Worm (Caenorhabditis elegans) whole organism, young adult: ENCODE data around the gene T05A12.3.
A peak's percentile ranks its signal among the peaks of the same experiment; 100 is the strongest.

Experiments
- B0035.1 ChIP-seq: sonication (generic microtip); optimal IDR thresholded peaks from 2 replicates; lab custom pipeline; 2016; ENCODE audit warnings: missing genetic modification characterization, mild to moderate bottlenecking, missing compliant biosample characterization, missing genotype, missing genetic modification reagents
- B0336.3 ChIP-seq: fragments of 200-800 bp; sonication (Bioruptor generic); IDR thresholded peaks from 2 replicates; pipeline ENCODE4 v1.3.6; 2022; ENCODE audit warnings: missing genetic modification characterization, missing compliant biosample characterization
- C17E4.6 ChIP-seq: fragments of 200-800 bp; sonication (Bioruptor generic); IDR thresholded peaks from 2 replicates; pipeline ENCODE4 v1.3.6; 2022; ENCODE audit warnings: missing genetic modification reagents, missing genetic modification characterization, missing compliant biosample characterization
- F39B2.1 ChIP-seq: fragments of 200-800 bp; sonication (Bioruptor generic); IDR thresholded peaks from 2 replicates; pipeline ENCODE4 v1.3.6; 2022; ENCODE audit warnings: missing genetic modification reagents, missing genetic modification characterization, missing compliant biosample characterization
- F49E8.2 ChIP-seq: sonication (generic microtip); optimal IDR thresholded peaks from 3 replicates; lab custom pipeline; 2017; ENCODE audit warnings: missing genetic modification characterization, mild to moderate bottlenecking, missing compliant biosample characterization, antibody characterized with exemption, moderate library complexity; ENCODE audit not compliant: insufficient read depth
- F52B5.7 ChIP-seq: sonication (generic microtip); optimal IDR thresholded peaks from 2 replicates; lab custom pipeline; 2016; ENCODE audit warnings: mild to moderate bottlenecking, missing genetic modification characterization, missing compliant biosample characterization
- F57C9.4 ChIP-seq: sonication (generic microtip); optimal IDR thresholded peaks from 2 replicates; lab custom pipeline; 2017; ENCODE audit warnings: mild to moderate bottlenecking, missing genetic modification characterization, missing compliant biosample characterization
- K11D2.4 ChIP-seq: fragments of 200-800 bp; sonication (Bioruptor generic); IDR thresholded peaks from 2 replicates; pipeline ENCODE4 v1.3.6; 2022; ENCODE audit warnings: missing genetic modification reagents, missing genetic modification characterization, missing compliant biosample characterization
- Y53F4B.3 ChIP-seq: fragments of 200-800 bp; sonication (Bioruptor generic); IDR thresholded peaks from 2 replicates; pipeline ENCODE4 v1.3.6; 2022; ENCODE audit warnings: missing genetic modification reagents, missing genetic modification characterization, missing compliant biosample characterization
- Y56A3A.18 ChIP-seq: fragments of 200-800 bp; sonication (Bioruptor generic); IDR thresholded peaks from 2 replicates; pipeline ENCODE4 v1.3.6; 2022; ENCODE audit warnings: missing genetic modification reagents, missing genetic modification characterization, missing compliant biosample characterization
- Y95B8A.8 ChIP-seq: fragments of 200-800 bp; sonication (Bioruptor generic); IDR thresholded peaks from 2 replicates; pipeline ENCODE4 v1.3.6; 2022; ENCODE audit warnings: missing genetic modification reagents, missing genetic modification characterization, missing compliant biosample characterization
- akir-1 ChIP-seq: fragments of 200-800 bp; sonication (Bioruptor generic); optimal IDR thresholded peaks from 2 replicates; lab custom pipeline; 2018; ENCODE audit warnings: mild to moderate bottlenecking, missing genetic modification characterization, moderate library complexity, missing compliant biosample characterization
- ama-1 ChIP-seq, 3 experiments: fragments of 150-350 bp in 1 of 3; sonication (generic microtip) in 2 of 3; optimal IDR thresholded peaks; 2 replicates each; lab custom pipeline; 2014 to 2018; ENCODE audit warnings: missing biosample characterization in 2 of 3, missing genetic modification characterization in 2 of 3, missing genetic modification reagents in 2 of 3
- aptf-3 ChIP-seq: fragments of 200-800 bp; sonication (Bioruptor generic); IDR thresholded peaks from 2 replicates; pipeline ENCODE4 v1.3.6; 2022; ENCODE audit warnings: missing genetic modification characterization, missing compliant biosample characterization
- athp-1 ChIP-seq: sonication (generic microtip); optimal IDR thresholded peaks from 2 replicates; lab custom pipeline; 2017; ENCODE audit warnings: mild to moderate bottlenecking, missing genetic modification characterization, missing compliant biosample characterization
- attf-6 ChIP-seq: fragments of 200-800 bp; sonication (Bioruptor generic); IDR thresholded peaks from 2 replicates; pipeline ENCODE4 v1.3.6; 2022; ENCODE audit warnings: missing genetic modification reagents, missing genetic modification characterization, missing compliant biosample characterization
- cebp-1 ChIP-seq, 2 experiments: fragments of 200-800 bp in 1 of 2; sonication (Bioruptor generic) in 1 of 2; sonication (generic microtip) in 1 of 2; IDR thresholded peaks in 1 of 2; optimal IDR thresholded peaks in 1 of 2; 2 replicates each; pipeline versions ENCODE4 v1.3.6 to Lab custom; 2017 to 2022; ENCODE audit warnings: missing compliant biosample characterization in 2 of 2, missing genetic modification characterization in 2 of 2, mild to moderate bottlenecking in 1 of 2, missing genetic modification reagents in 1 of 2, moderate library complexity in 1 of 2
- ceh-79 ChIP-seq: sonication (generic microtip); optimal IDR thresholded peaks from 2 replicates; lab custom pipeline; 2017; ENCODE audit warnings: mild to moderate bottlenecking, missing genetic modification characterization, missing compliant biosample characterization
- die-1 ChIP-seq: sonication (generic microtip); optimal IDR thresholded peaks from 2 replicates; lab custom pipeline; 2016; ENCODE audit warnings: missing genotype, mild to moderate bottlenecking, missing genetic modification characterization, missing compliant biosample characterization
- dpl-1 ChIP-seq: fragments of 150-350 bp; optimal IDR thresholded peaks from 2 replicates; lab custom pipeline; 2014; ENCODE audit warnings: missing biosample characterization, missing genetic modification reagents, missing genetic modification characterization
- efl-1 ChIP-seq: fragments of 150-350 bp; optimal IDR thresholded peaks from 2 replicates; lab custom pipeline; 2014; ENCODE audit warnings: missing biosample characterization, missing genetic modification reagents, missing genetic modification characterization
- egl-44 ChIP-seq: fragments of 200-800 bp; sonication (Bioruptor generic); IDR thresholded peaks from 2 replicates; pipeline ENCODE4 v1.3.6; 2022; ENCODE audit warnings: missing genetic modification reagents, missing genetic modification characterization, missing compliant biosample characterization
- egrh-3 ChIP-seq: fragments of 200-800 bp; sonication (Bioruptor generic); IDR thresholded peaks from 2 replicates; pipeline ENCODE4 v1.3.6; 2022; ENCODE audit warnings: missing genetic modification reagents, missing genetic modification characterization, missing compliant biosample characterization
- ekl-4 ChIP-seq: fragments of 200-800 bp; sonication (Bioruptor generic); IDR thresholded peaks from 2 replicates; pipeline ENCODE4 v1.3.6; 2022; ENCODE audit warnings: missing genetic modification reagents, missing genetic modification characterization, missing compliant biosample characterization
- ets-4 ChIP-seq: fragments of 200-800 bp; sonication (Bioruptor generic); optimal IDR thresholded peaks from 2 replicates; lab custom pipeline; 2018; ENCODE audit warnings: mild to moderate bottlenecking, missing genetic modification characterization, missing compliant biosample characterization
- fkh-3 ChIP-seq: sonication (generic microtip); optimal IDR thresholded peaks from 2 replicates; lab custom pipeline; 2016; ENCODE audit warnings: mild to moderate bottlenecking, missing genetic modification characterization, missing compliant biosample characterization
- him-1 ChIP-seq: sonication (generic microtip); optimal IDR thresholded peaks from 2 replicates; lab custom pipeline; 2016; ENCODE audit warnings: missing genotype, missing genetic modification reagents, missing genetic modification characterization, missing compliant biosample characterization
- hsf-1 ChIP-seq: fragments of 200-800 bp; sonication (Bioruptor generic); IDR thresholded peaks from 2 replicates; pipeline ENCODE4 v1.3.6; 2022; ENCODE audit warnings: missing genetic modification reagents, missing genetic modification characterization, missing compliant biosample characterization
- lin-26 ChIP-seq: fragments of 200-800 bp; sonication (Bioruptor generic); IDR thresholded peaks from 2 replicates; pipeline ENCODE4 v1.3.6; 2022; ENCODE audit warnings: missing genetic modification reagents, missing genetic modification characterization, missing compliant biosample characterization
- lin-54 ChIP-seq: fragments of 200-800 bp; sonication (Bioruptor generic); optimal IDR thresholded peaks from 2 replicates; lab custom pipeline; 2018; ENCODE audit warnings: mild to moderate bottlenecking, missing genetic modification characterization, missing compliant biosample characterization
- lir-1 ChIP-seq: fragments of 200-800 bp; sonication (Bioruptor generic); conservative IDR thresholded peaks from 2 replicates; pipeline ENCODE4 v1.3.6; 2022; ENCODE audit warnings: missing genetic modification reagents, missing genetic modification characterization, missing compliant biosample characterization
- madf-3 ChIP-seq: fragments of 200-800 bp; sonication (Bioruptor generic); IDR thresholded peaks from 2 replicates; pipeline ENCODE4 v1.3.6; 2022; ENCODE audit warnings: missing genetic modification reagents, missing genetic modification characterization, missing compliant biosample characterization
- madf-6 ChIP-seq: fragments of 200-800 bp; sonication (Bioruptor generic); IDR thresholded peaks from 2 replicates; pipeline ENCODE4 v1.3.6; 2022; ENCODE audit warnings: missing genetic modification reagents, missing genetic modification characterization, missing compliant biosample characterization
- madf-8 ChIP-seq: fragments of 200-800 bp; sonication (Bioruptor generic); conservative IDR thresholded peaks from 2 replicates; pipeline ENCODE4 v1.3.6; 2022; ENCODE audit warnings: missing genetic modification reagents, missing genetic modification characterization, missing compliant biosample characterization
- nfya-2 ChIP-seq: fragments of 200-800 bp; sonication (Bioruptor generic); IDR thresholded peaks from 2 replicates; pipeline ENCODE4 v1.3.6; 2022; ENCODE audit warnings: missing genetic modification reagents, missing genetic modification characterization, missing compliant biosample characterization
- nfyb-1 ChIP-seq: fragments of 200-800 bp; sonication (Bioruptor generic); IDR thresholded peaks from 2 replicates; pipeline ENCODE4 v1.3.6; 2022; ENCODE audit warnings: missing genetic modification reagents, missing genetic modification characterization, missing compliant biosample characterization
- nhr-120 ChIP-seq: fragments of 200-800 bp; sonication (Bioruptor generic); IDR thresholded peaks from 2 replicates; pipeline ENCODE4 v1.3.6; 2022; ENCODE audit warnings: missing genetic modification characterization, missing compliant biosample characterization
- rcor-1 ChIP-seq: fragments of 200-800 bp; sonication (Bioruptor generic); IDR thresholded peaks from 2 replicates; pipeline ENCODE4 v1.3.6; 2022; ENCODE audit warnings: missing genetic modification reagents, missing genetic modification characterization, missing compliant biosample characterization
- repo-1 ChIP-seq: sonication (generic microtip); optimal IDR thresholded peaks from 2 replicates; lab custom pipeline; 2017; ENCODE audit warnings: mild to moderate bottlenecking, missing genetic modification characterization, missing compliant biosample characterization
- snpc-1.1 ChIP-seq: sonication (generic microtip); optimal IDR thresholded peaks from 2 replicates; lab custom pipeline; 2017; ENCODE audit warnings: missing genetic modification characterization, mild to moderate bottlenecking, missing compliant biosample characterization, antibody characterized with exemption, moderate library complexity, missing genotype, missing genetic modification reagents; ENCODE audit not compliant: insufficient read depth
- snpc-4 ChIP-seq, 5 experiments: fragments of 150-350 bp in 1 of 5; sonication (generic microtip) in 4 of 5; optimal IDR thresholded peaks; 2 replicates each; lab custom pipeline; 2014 to 2018; ENCODE audit warnings: missing genetic modification characterization in 5 of 5, missing biosample characterization in 3 of 5, antibody characterized with exemption in 2 of 5, mild to moderate bottlenecking in 2 of 5, missing compliant biosample characterization in 2 of 5, missing genotype in 2 of 5, moderate library complexity in 2 of 5, missing genetic modification reagents in 1 of 5
- unc-130 ChIP-seq: sonication (generic microtip); optimal IDR thresholded peaks from 2 replicates; lab custom pipeline; 2016; ENCODE audit warnings: missing genetic modification reagents, missing genetic modification characterization, missing compliant biosample characterization

T05A12.3 gene

DNA sequence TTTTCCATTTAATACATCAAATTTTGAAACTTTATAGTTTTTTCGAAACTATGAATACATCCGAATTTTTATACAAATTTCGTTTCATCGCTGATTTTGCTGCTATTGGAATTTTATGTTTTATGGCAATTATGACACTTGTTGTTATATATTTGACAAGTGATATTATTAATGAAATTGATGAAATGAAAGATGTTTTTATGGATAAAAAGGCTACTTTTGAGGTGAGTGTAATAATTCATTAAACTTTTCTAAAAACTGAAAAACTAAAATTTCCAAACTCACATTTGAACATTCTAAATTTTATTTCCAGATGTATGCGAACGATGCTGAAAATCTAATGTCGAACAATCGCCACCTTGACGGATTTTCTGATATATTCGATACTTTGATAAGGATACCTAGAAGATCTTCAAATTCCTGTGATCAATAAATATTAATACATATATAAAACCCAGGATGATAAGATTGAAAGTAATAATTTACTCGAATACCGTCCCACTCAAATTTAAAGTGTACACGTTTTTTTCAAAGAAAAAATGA lies 18.6 kb upstream of the T05A12.3 start, which contains the start of the genes T22D1.17 and T22D1.8 (continued):
- peak; percentile 44; the same call in 1 of the 2 replicates for TF ChIP-seq C17E4.6 (GFP tag; lab: Robert Waterston, UW)
- no peak for TF ChIP-seq ets-4
- peak; percentile 10; the same call in 1 of the 2 replicates for TF ChIP-seq B0336.3
- no peak for TF ChIP-seq akir-1 (GFP tag; lab: Kevin White, UChicago)
- 0 out of 2 replicates have a peak, but pooled peaks have one; percentile 22 for TF ChIP-seq Y56A3A.18
- no peak for TF ChIP-seq egrh-3 (GFP tag; lab: Robert Waterston, UW)
- TF ChIP-seq Y53F4B.3 (GFP tag; lab: Robert Waterston, UW) = no peak
- peak; percentile 71 for TF ChIP-seq nfyb-1 (GFP tag; lab: Robert Waterston, UW)
- no peak for TF ChIP-seq cebp-1 (GFP tag; IDR thresholded peaks at IDR 0.05; lab: Robert Waterston, UW)
- TF ChIP-seq cebp-1 (tag; optimal IDR thresholded peaks at IDR 0.05; lab: Kevin White, UChicago) = peak; percentile 39
- peak; percentile 60 for TF ChIP-seq lin-54 (GFP tag; lab: Kevin White, UChicago)
- TF ChIP-seq F52B5.7 (tag; lab: Kevin White, UChicago) = peak; percentile 61
- no peak for TF ChIP-seq snpc-4 (GFP tag; optimal IDR thresholded peaks at IDR 0.05; lab: Kevin White, UChicago)
- TF ChIP-seq snpc-4 (tag; optimal IDR thresholded peaks at IDR 0.05; lab: Kevin White, UChicago) = peak in 1 of 4 experiments; percentile 60
- 0 out of 2 replicates have a peak, but pooled peaks have one; percentile 48 for TF ChIP-seq madf-3 (GFP tag; lab: Robert Waterston, UW)

DNA sequence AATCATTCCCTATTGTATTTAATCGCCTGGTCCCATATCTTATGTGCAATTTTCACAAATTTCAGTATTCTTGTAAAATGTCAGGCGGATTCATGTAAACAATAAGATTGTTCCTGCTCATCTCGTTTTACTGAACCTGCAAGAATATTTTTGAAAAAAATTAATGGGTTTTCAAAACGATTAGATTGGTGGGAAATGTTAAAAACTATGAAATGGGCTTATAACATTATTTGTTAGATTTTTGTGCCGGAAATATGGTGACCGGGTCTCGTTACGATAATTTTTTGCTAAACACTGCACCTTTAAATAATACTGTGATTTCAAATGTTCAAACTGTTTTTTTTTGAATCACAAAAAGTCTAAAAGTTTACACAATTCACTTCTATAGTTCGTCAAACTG lies 18.0 kb upstream of the T05A12.3 start:
- TF ChIP-seq snpc-1.1 (peak; percentile 20), snpc-4 (GFP tag; optimal IDR thresholded peaks at IDR 0.05; lab: Kevin White, UChicago) (no peak), snpc-4 (tag; optimal IDR thresholded peaks at IDR 0.05; lab: Kevin White, UChicago) (peak in 1 of 4 experiments; percentile 59), aptf-3 (no peak), athp-1 (tag; lab: Kevin White, UChicago) (peak; percentile 19), lin-26 (GFP tag; lab: Robert Waterston, UW) (0 out of 2 replicates have a peak, but pooled peaks have one; percentile 47), F49E8.2 (tag; lab: Kevin White, UChicago) (peak; percentile 18), madf-6 (GFP tag; lab: Robert Waterston, UW) (peak; percentile 64; the same call in 1 of the 2 replicates), him-1 (no peak), dpl-1 (GFP tag; lab: Kevin White, UChicago) (no peak), hsf-1 (GFP tag; lab: Robert Waterston, UW) (0 out of 2 replicates have a peak, but pooled peaks have one; percentile 21), ama-1 (optimal IDR thresholded peaks at IDR 0.05; lab: Kevin White, UChicago) (no peak), ama-1 (GFP tag; optimal IDR thresholded peaks at IDR 0.05; lab: Kevin White, UChicago) (peak in 1 of 2 experiments; percentile 81), die-1 (tag; lab: Kevin White, UChicago) (no peak), nhr-120 (GFP tag; lab: Robert Waterston, UW) (no peak), cebp-1 (GFP tag; IDR thresholded peaks at IDR 0.05; lab: Robert Waterston, UW) (no peak), cebp-1 (tag; optimal IDR thresholded peaks at IDR 0.05; lab: Kevin White, UChicago) (peak; percentile 20), lir-1 (GFP tag; lab: Robert Waterston, UW) (no peak), nfyb-1 (GFP tag; lab: Robert Waterston, UW) (peak; percentile 66), K11D2.4 (GFP tag; lab: Robert Waterston, UW) (no peak), fkh-3 (tag; lab: Kevin White, UChicago) (no peak), unc-130 (GFP tag; lab: Kevin White, UChicago) (peak; percentile 34), madf-8 (GFP tag; lab: Robert Waterston, UW) (peak; percentile 47), F57C9.4 (tag; lab: Kevin White, UChicago) (no peak), B0035.1 (no peak), F39B2.1 (GFP tag; lab: Robert Waterston, UW) (peak; percentile 77; the same call in 1 of the 2 replicates), ekl-4 (GFP tag; lab: Robert Waterston, UW) (peak; percentile 41; the same call in 1 of the 2 replicates), ceh-79 (no peak), rcor-1 (GFP tag; lab: Robert Waterston, UW) (peak; percentile 49), lin-54 (GFP tag; lab: Kevin White, UChicago) (peak; percentile 64), nfya-2 (GFP tag; lab: Robert Waterston, UW) (0 out of 2 replicates have a peak, but pooled peaks have one; percentile 5), efl-1 (GFP tag; lab: Kevin White, UChicago) (no peak), repo-1 (tag; lab: Kevin White, UChicago) (peak; percentile 8), Y56A3A.18 (0 out of 2 replicates have a peak, but pooled peaks have one; percentile 38), madf-3 (GFP tag; lab: Robert Waterston, UW) (no peak), attf-6 (GFP tag; lab: Robert Waterston, UW) (peak; percentile 65), Y95B8A.8 (GFP tag; lab: Robert Waterston, UW) (peak; percentile 76; the same call in 1 of the 2 replicates), egl-44 (GFP tag; lab: Robert Waterston, UW) (0 out of 2 replicates have a peak, but pooled peaks have one; percentile 31)
